Worm (Caenorhabditis elegans): ENCODE measurements around the gene rcan-1.

rcan-1 gene

DNA sequence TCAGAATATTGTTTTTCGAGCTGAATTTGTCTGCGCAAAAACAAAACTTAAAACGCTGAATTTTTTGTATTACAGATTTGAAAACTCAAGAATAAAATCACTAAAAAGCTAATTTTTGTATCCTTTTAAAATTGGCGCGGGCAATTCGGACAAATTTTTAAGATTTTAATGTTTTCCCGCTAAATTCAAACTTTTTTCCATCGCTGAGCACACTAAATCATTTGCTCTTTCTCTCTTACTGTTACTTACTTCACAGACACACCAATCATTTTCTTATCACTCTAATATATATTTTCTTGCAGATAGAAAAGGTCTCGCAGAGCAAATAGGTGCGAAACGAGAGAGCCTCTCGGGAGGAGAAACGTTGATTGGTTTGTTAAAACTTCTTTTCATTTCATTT is 20.0 kb downstream of the rcan-1 start, which contains the start of gene par-3:
Gene par-3, plus strand, starts transcription at position 301 of the 400 bp plus-strand sequence.
- TF ChIP-seq rnt-1 (tag; optimal IDR thresholded peaks at IDR 0.05): no peak
- TF ChIP-seq ztf-11 (tag; optimal IDR thresholded peaks at IDR 0.05): no peak
- TF ChIP-seq tbx-2 (tag; optimal IDR thresholded peaks at IDR 0.05): no peak
- TF ChIP-seq pqm-1 (tag; optimal IDR thresholded peaks at IDR 0.05): no peak
- no peak for TF ChIP-seq egl-27 (tag; optimal IDR thresholded peaks at IDR 0.05)
- TF ChIP-seq elt-2 (tag; optimal IDR thresholded peaks at IDR 0.05): no peak
- TF ChIP-seq sptf-1 (tag; optimal IDR thresholded peaks at IDR 0.05): no peak
- no peak for TF ChIP-seq C34B4.2 (tag; optimal IDR thresholded peaks at IDR 0.05)
- no peak for TF ChIP-seq mdl-1 (tag; optimal IDR thresholded peaks at IDR 0.05)
- TF ChIP-seq lin-13 (GFP tag; optimal IDR thresholded peaks at IDR 0.05): no peak
- no peak for TF ChIP-seq nhr-90 (tag; optimal IDR thresholded peaks at IDR 0.05; ENCODE audit: poor library complexity)
- no peak for TF ChIP-seq blmp-1 (tag; optimal IDR thresholded peaks at IDR 0.05)
- no peak for TF ChIP-seq nhr-19 (GFP tag; conservative IDR thresholded peaks at IDR 0.05)
- TF ChIP-seq lir-3 (tag; optimal IDR thresholded peaks at IDR 0.05; ENCODE audit: poor library complexity): no peak
- TF ChIP-seq irx-1 (tag; optimal IDR thresholded peaks at IDR 0.05): no peak
- no peak for TF ChIP-seq mab-9 (GFP tag; IDR thresholded peaks at IDR 0.05)
- no peak for TF ChIP-seq nhr-12 (tag; optimal IDR thresholded peaks at IDR 0.05)
- no peak for TF ChIP-seq nhr-71 (tag; optimal IDR thresholded peaks at IDR 0.05)

DNA sequence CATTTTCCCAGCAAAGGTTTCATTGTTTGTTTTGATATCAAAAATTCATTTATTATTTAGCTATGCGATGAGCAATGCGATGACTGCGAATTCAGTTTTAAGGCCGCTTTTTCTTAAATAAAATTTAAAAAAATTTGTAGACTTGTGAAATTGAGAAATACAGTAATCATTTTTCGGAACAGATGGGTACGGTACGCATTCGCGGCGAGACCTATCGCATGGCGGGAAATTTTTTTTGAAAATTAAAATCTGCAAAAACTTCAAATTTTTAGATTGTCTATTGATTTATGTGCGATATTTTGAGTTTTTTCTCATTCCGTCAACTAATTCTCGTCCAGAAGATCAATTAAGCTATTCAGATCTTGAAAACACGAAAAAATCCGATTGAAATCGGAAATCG is 20.4 kb downstream of the rcan-1 start:
- TF ChIP-seq nhr-11 (tag; optimal IDR thresholded peaks at IDR 0.05) (no peak), C34B4.2 (tag; optimal IDR thresholded peaks at IDR 0.05) (no peak), ztf-4 (tag; optimal IDR thresholded peaks at IDR 0.05) (no peak), mdl-1 (tag; optimal IDR thresholded peaks at IDR 0.05) (no peak), fkh-8 (tag; optimal IDR thresholded peaks at IDR 0.05) (no peak), nhr-90 (tag; optimal IDR thresholded peaks at IDR 0.05; ENCODE audit: poor library complexity) (no peak), lin-15B (tag; optimal IDR thresholded peaks at IDR 0.05) (no peak), tbx-2 (tag; optimal IDR thresholded peaks at IDR 0.05) (no peak), egl-13 (tag; optimal IDR thresholded peaks at IDR 0.05) (no peak), ama-1 (optimal IDR thresholded peaks at IDR 0.05) (no peak), ceh-63 (GFP tag; optimal IDR thresholded peaks at IDR 0.05) (no peak), grh-1 (GFP tag; IDR thresholded peaks at IDR 0.05) (no peak), fkh-4 (tag; optimal IDR thresholded peaks at IDR 0.05; ENCODE audit: borderline replicate concordance) (no peak), fos-1 (tag; optimal IDR thresholded peaks at IDR 0.05) (no peak), nhr-84 (tag; optimal IDR thresholded peaks at IDR 0.05) (no peak), C04F5.9 (tag; optimal IDR thresholded peaks at IDR 0.05) (no peak), blmp-1 (tag; optimal IDR thresholded peaks at IDR 0.05) (no peak)

DNA sequence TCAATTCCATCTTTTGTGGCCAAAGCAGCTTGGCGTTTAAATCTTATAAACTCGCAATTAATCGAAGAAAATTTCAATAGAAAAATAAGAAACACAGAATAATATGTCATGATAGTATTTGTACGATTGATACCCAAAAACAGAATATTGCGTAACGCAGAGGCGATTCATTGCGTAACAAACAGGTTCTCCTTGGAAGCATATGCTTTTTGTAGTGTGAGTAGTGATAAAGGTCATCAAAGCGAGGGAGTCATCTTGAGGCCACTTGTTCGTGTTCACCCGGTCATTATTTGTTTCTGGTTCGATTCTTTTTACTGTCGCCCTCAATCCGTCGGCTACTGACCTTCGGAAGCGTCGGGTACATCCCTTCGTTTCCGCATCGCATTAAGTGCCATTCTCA is 22.9 kb downstream of the rcan-1 start, which contains the start of gene F54E7.6:
Gene F54E7.6, minus strand, starts transcription at position 110 of the 400 bp plus-strand sequence.
- TF ChIP-seq ceh-82 (tag; optimal IDR thresholded peaks at IDR 0.05) (no peak), blmp-1 (tag; optimal IDR thresholded peaks at IDR 0.05) (peak; percentile 25)

DNA sequence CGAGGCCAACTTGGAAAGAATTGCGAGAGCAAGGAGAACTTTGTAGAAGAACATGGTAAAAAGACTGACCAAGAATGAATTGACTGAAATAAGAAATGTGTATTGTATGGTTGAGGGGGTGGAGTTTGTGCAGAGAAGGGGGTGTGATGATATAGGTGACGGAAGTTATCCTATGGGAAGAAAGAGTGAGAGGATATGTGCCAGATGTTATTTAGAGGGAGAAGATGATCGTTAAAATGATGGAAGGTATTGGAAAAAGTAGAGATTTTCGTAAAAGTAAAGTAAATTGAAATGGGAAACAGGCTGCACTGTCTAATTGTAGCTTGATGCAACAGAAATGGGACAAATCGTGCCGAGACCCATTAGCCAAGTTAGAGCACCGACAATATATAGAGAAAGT is 27.0 kb downstream of the rcan-1 start, which contains the start of gene sdz-21:
Gene sdz-21, minus strand, starts transcription at position 101 of the 400 bp plus-strand sequence.
- no peak for TF ChIP-seq efl-1 (optimal IDR thresholded peaks at IDR 0.05)
- TF ChIP-seq efl-1 (GFP tag; optimal IDR thresholded peaks at IDR 0.05 in 1 of 2): peak in 1 of 2 experiments; percentile 8
- TF ChIP-seq pqm-1 (tag; optimal IDR thresholded peaks at IDR 0.05): no peak

DNA sequence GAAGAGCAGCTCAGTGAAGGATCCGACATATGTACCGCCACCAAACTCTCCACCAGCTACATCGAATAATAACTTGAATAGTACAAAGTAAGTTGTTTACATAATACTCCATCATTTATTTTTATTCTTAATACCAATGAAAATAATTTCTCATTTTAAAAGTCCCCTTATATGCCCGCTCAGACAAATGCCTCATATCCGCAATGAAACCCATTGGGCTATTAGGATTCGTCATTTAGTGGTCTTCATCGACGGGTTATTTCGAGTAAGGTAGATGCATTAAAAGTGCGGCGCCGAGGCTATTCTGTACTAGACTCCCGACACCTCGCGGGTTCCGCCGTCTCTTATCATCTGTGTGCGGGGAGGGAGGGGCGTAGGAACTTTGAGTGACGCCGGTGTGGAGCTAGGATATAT is 30.2 kb downstream of the rcan-1 start:
- TF ChIP-seq ama-1 (optimal IDR thresholded peaks at IDR 0.05) (peak; percentile 75), mdl-1 (tag; optimal IDR thresholded peaks at IDR 0.05) (no peak), fos-1 (tag; optimal IDR thresholded peaks at IDR 0.05) (no peak), lsy-2 (tag; optimal IDR thresholded peaks at IDR 0.05) (peak in 1 of 2 experiments; percentile 36), ceh-8 (GFP tag; optimal IDR thresholded peaks at IDR 0.05) (no peak), nhr-85 (tag) (peak; percentile 85), mef-2 (tag; optimal IDR thresholded peaks at IDR 0.05) (no peak), efl-1 (optimal IDR thresholded peaks at IDR 0.05) (peak; percentile 25 to 48), efl-1 (GFP tag; optimal IDR thresholded peaks at IDR 0.05 in 1 of 2) (peak in 1 of 2 experiments; percentile 93), irx-1 (tag; optimal IDR thresholded peaks at IDR 0.05) (peak; percentile 52), lin-39 (tag; optimal IDR thresholded peaks at IDR 0.05) (peak; percentile 25), ceh-63 (GFP tag; optimal IDR thresholded peaks at IDR 0.05) (no peak), nhr-28 (tag; optimal IDR thresholded peaks at IDR 0.05) (no peak), F16B12.6 (tag; optimal IDR thresholded peaks at IDR 0.05) (no peak), nhr-90 (tag; optimal IDR thresholded peaks at IDR 0.05; ENCODE audit: poor library complexity) (peak; percentile 84), dpl-1 (GFP tag; optimal IDR thresholded peaks at IDR 0.05) (no peak), zag-1 (tag; optimal IDR thresholded peaks at IDR 0.05) (no peak), C04F5.9 (tag; optimal IDR thresholded peaks at IDR 0.05) (no peak), alr-1 (tag; optimal IDR thresholded peaks at IDR 0.05; ENCODE audit: borderline replicate concordance) (no peak), nhr-19 (GFP tag; conservative IDR thresholded peaks at IDR 0.05) (peak; percentile 63), hlh-17 (GFP tag; optimal IDR thresholded peaks at IDR 0.05; ENCODE audit: borderline replicate concordance) (no peak)

All from whole organism, L1 larva.